Worm (Caenorhabditis elegans) whole organism, L4 larva: ENCODE data around the gene gpx-6.

Experiments used
- Y75B8A.6 ChIP-seq: fragments of 200-800 bp; sonication (Bioruptor generic); IDR thresholded peaks from 2 replicates; pipeline ENCODE4 v1.3.6; 2022; ENCODE audit warnings: missing genetic modification reagents, missing genetic modification characterization, missing compliant biosample characterization
- aly-2 ChIP-seq: sonication (generic microtip); optimal IDR thresholded peaks from 2 replicates; lab custom pipeline; 2018; ENCODE audit warnings: missing biosample characterization, missing genetic modification characterization
- hlh-30 ChIP-seq: sonication (generic microtip); optimal IDR thresholded peaks from 2 replicates; lab custom pipeline; 2017; ENCODE audit warnings: antibody characterized with exemption, mild to moderate bottlenecking, missing genetic modification characterization, missing compliant biosample characterization; ENCODE audit not compliant: insufficient read depth
- mxl-3 ChIP-seq: fragments of 200-800 bp; sonication (Bioruptor generic); optimal IDR thresholded peaks from 2 replicates; lab custom pipeline; 2018; ENCODE audit warnings: mild to moderate bottlenecking, missing genetic modification characterization, missing compliant biosample characterization
- nhr-28 ChIP-seq: fragments of 150-350 bp; optimal IDR thresholded peaks from 2 replicates; lab custom pipeline; 2014; ENCODE audit warnings: missing biosample characterization, missing genetic modification characterization
- nhr-76 ChIP-seq: fragments of 150-350 bp; optimal IDR thresholded peaks from 2 replicates; lab custom pipeline; 2014; ENCODE audit warnings: missing biosample characterization, missing genetic modification characterization
- pqm-1 ChIP-seq: sonication (generic microtip); optimal IDR thresholded peaks from 2 replicates; lab custom pipeline; 2017; ENCODE audit warnings: missing biosample characterization, missing genetic modification characterization
- rbr-2 ChIP-seq: sonication (generic microtip); optimal IDR thresholded peaks from 2 replicates; lab custom pipeline; 2016; ENCODE audit warnings: missing genotype, missing genetic modification characterization, missing compliant biosample characterization
- skn-1 ChIP-seq: fragments of 150-350 bp; optimal IDR thresholded peaks from 2 replicates; lab custom pipeline; 2014; ENCODE audit warnings: missing biosample characterization, missing genetic modification characterization
- snpc-4 ChIP-seq: fragments of 150-350 bp; optimal IDR thresholded peaks from 2 replicates; lab custom pipeline; 2014; ENCODE audit warnings: missing biosample characterization, missing genetic modification characterization

- TF ChIP-seq mxl-3 (GFP tag; lab: Kevin White, UChicago): no peak
- no peak for TF ChIP-seq snpc-4 (tag; lab: Kevin White, UChicago)
- peak; percentile 25 for TF ChIP-seq nhr-28 (tag; lab: Kevin White, UChicago)
- TF ChIP-seq hlh-30 (tag; lab: Kevin White, UChicago): peak; percentile 11
- no peak for TF ChIP-seq pqm-1
- no peak for TF ChIP-seq skn-1 (tag; lab: Kevin White, UChicago)
- no peak for TF ChIP-seq Y75B8A.6 (GFP tag; lab: Robert Waterston, UW)
- no peak for TF ChIP-seq rbr-2 (tag; lab: Kevin White, UChicago)
- no peak for TF ChIP-seq aly-2
- TF ChIP-seq nhr-76 (tag; lab: Kevin White, UChicago): no peak
These were observed 1.1 kb downstream of the gpx-6 start for ce11 chrIV:8223055-8223454.
